Worm (Caenorhabditis elegans) whole organism, L4 larva: Measurements from ENCODE around the gene algn-6.

Experiments
- F10B5.3 ChIP-seq: sonication (generic microtip); optimal IDR thresholded peaks from 2 replicates; lab custom pipeline; 2016; ENCODE audit warnings: mild to moderate bottlenecking, missing genetic modification characterization, missing compliant biosample characterization
- F37D6.2 ChIP-seq: sonication (generic microtip); optimal IDR thresholded peaks from 2 replicates; lab custom pipeline; 2016; ENCODE audit warnings: mild to moderate bottlenecking, missing genetic modification characterization, missing compliant biosample characterization
- T20F7.1 ChIP-seq: fragments of 200-800 bp; sonication (Bioruptor generic); optimal IDR thresholded peaks from 2 replicates; lab custom pipeline; 2018; ENCODE audit warnings: mild to moderate bottlenecking, missing genetic modification characterization, missing compliant biosample characterization
- T26A8.4 ChIP-seq: fragments of 200-800 bp; sonication (Bioruptor generic); IDR thresholded peaks from 2 replicates; pipeline ENCODE4 v1.3.6; 2022; ENCODE audit warnings: missing genetic modification characterization, missing compliant biosample characterization
- ZK337.2 ChIP-seq: fragments of 200-800 bp; sonication (Bioruptor generic); IDR thresholded peaks from 2 replicates; pipeline ENCODE4 v1.3.6; 2022; ENCODE audit warnings: missing genetic modification reagents, missing genetic modification characterization, missing compliant biosample characterization
- aha-1 ChIP-seq: fragments of 150-350 bp; peaks from one replicate; lab custom pipeline; 2014; ENCODE audit warnings: missing biosample characterization, missing genetic modification characterization
- arid-1 ChIP-seq: fragments of 200-800 bp; sonication (Bioruptor generic); conservative IDR thresholded peaks from 2 replicates; pipeline ENCODE4 v1.3.6; 2022; ENCODE audit warnings: missing genetic modification reagents, missing genetic modification characterization, missing compliant biosample characterization
- ceh-20 ChIP-seq: fragments of 200-800 bp; sonication (Bioruptor generic); IDR thresholded peaks from 2 replicates; pipeline ENCODE4 v1.3.6; 2022; ENCODE audit warnings: missing genetic modification reagents, missing genetic modification characterization, missing compliant biosample characterization
- ceh-32 ChIP-seq: sonication (generic microtip); optimal IDR thresholded peaks from 2 replicates; lab custom pipeline; 2016; ENCODE audit warnings: mild to moderate bottlenecking, missing genetic modification characterization, missing compliant biosample characterization; ENCODE audit not compliant: poor library complexity
- ceh-62 ChIP-seq: sonication (generic microtip); optimal IDR thresholded peaks from 2 replicates; lab custom pipeline; 2017; ENCODE audit warnings: missing biosample characterization, missing genetic modification characterization
- ceh-82 ChIP-seq: sonication (generic microtip); optimal IDR thresholded peaks from 2 replicates; lab custom pipeline; 2017; ENCODE audit warnings: missing biosample characterization, missing genetic modification characterization
- cey-2 ChIP-seq: sonication (generic microtip); optimal IDR thresholded peaks from 3 replicates; lab custom pipeline; 2017; ENCODE audit warnings: missing genetic modification characterization, mild to moderate bottlenecking, missing compliant biosample characterization, antibody characterized with exemption, borderline replicate concordance; ENCODE audit not compliant: insufficient read depth
- daf-16 ChIP-seq, 3 experiments: sonication (generic microtip); optimal IDR thresholded peaks; 2 replicates each; lab custom pipeline; 2016 to 2017; ENCODE audit warnings: missing genetic modification characterization in 3 of 3, missing genetic modification reagents in 3 of 3, mild to moderate bottlenecking in 2 of 3, missing compliant biosample characterization in 2 of 3, missing biosample characterization in 1 of 3, moderate library complexity in 1 of 3
- dmd-6 ChIP-seq: fragments of 200-800 bp; sonication (Bioruptor generic); IDR thresholded peaks from 2 replicates; pipeline ENCODE4 v1.3.6; 2022; ENCODE audit warnings: missing genetic modification reagents, missing genetic modification characterization, missing compliant biosample characterization
- dmd-9 ChIP-seq: fragments of 200-800 bp; sonication (Bioruptor generic); IDR thresholded peaks from 2 replicates; pipeline ENCODE4 v1.3.6; 2022; ENCODE audit warnings: missing genetic modification reagents, missing genetic modification characterization, missing compliant biosample characterization
- duxl-1 ChIP-seq: sonication (generic microtip); optimal IDR thresholded peaks from 2 replicates; lab custom pipeline; 2016; ENCODE audit warnings: mild to moderate bottlenecking, missing genetic modification characterization, moderate library complexity, missing compliant biosample characterization; ENCODE audit not compliant: poor library complexity
- dve-1 ChIP-seq: sonication (generic microtip); optimal IDR thresholded peaks from 2 replicates; lab custom pipeline; 2017; ENCODE audit warnings: antibody characterized with exemption, mild to moderate bottlenecking, missing genetic modification characterization, missing compliant biosample characterization; ENCODE audit not compliant: insufficient read depth
- egl-27 ChIP-seq: sonication (generic microtip); optimal IDR thresholded peaks from 3 replicates; lab custom pipeline; 2017; ENCODE audit warnings: missing biosample characterization, missing genetic modification reagents, missing genetic modification characterization
- egl-43 ChIP-seq: fragments of 200-800 bp; sonication (Bioruptor generic); IDR thresholded peaks from 2 replicates; pipeline ENCODE4 v1.3.6; 2022; ENCODE audit warnings: missing genetic modification reagents, missing genetic modification characterization, missing compliant biosample characterization
- fos-1 ChIP-seq: fragments of 150-350 bp; optimal IDR thresholded peaks from 2 replicates; lab custom pipeline; 2014; ENCODE audit warnings: missing biosample characterization, missing genetic modification characterization
- hlh-11 ChIP-seq: fragments of 200-800 bp; sonication (Bioruptor generic); optimal IDR thresholded peaks from 2 replicates; lab custom pipeline; 2018; ENCODE audit warnings: mild to moderate bottlenecking, missing genetic modification characterization, missing compliant biosample characterization
- hlh-30 ChIP-seq: sonication (generic microtip); optimal IDR thresholded peaks from 2 replicates; lab custom pipeline; 2017; ENCODE audit warnings: antibody characterized with exemption, mild to moderate bottlenecking, missing genetic modification characterization, missing compliant biosample characterization; ENCODE audit not compliant: insufficient read depth
- lin-1 ChIP-seq: fragments of 200-800 bp; sonication (Bioruptor generic); IDR thresholded peaks from 2 replicates; pipeline ENCODE4 v1.3.6; 2022; ENCODE audit warnings: missing genetic modification reagents, missing genetic modification characterization, missing compliant biosample characterization
- lin-13 ChIP-seq: fragments of 150-350 bp; optimal IDR thresholded peaks from 2 replicates; lab custom pipeline; 2014; ENCODE audit warnings: missing biosample characterization, missing genetic modification reagents, missing genetic modification characterization
- lin-38 ChIP-seq: fragments of 200-800 bp; sonication (Bioruptor generic); IDR thresholded peaks from 2 replicates; pipeline ENCODE4 v1.3.6; 2022; ENCODE audit warnings: missing genetic modification reagents, missing genetic modification characterization, missing compliant biosample characterization
- lir-3 ChIP-seq: sonication (generic microtip); optimal IDR thresholded peaks from 2 replicates; lab custom pipeline; 2016; ENCODE audit warnings: mild to moderate bottlenecking, missing genetic modification characterization, missing compliant biosample characterization
- lsy-2 ChIP-seq, 2 experiments: fragments of 150-350 bp in 1 of 2; sonication (generic microtip) in 1 of 2; optimal IDR thresholded peaks; 2 replicates each; lab custom pipeline; 2014 to 2017; ENCODE audit warnings: missing biosample characterization in 2 of 2, missing genetic modification characterization in 2 of 2
- madf-5 ChIP-seq, 2 experiments: fragments of 200-800 bp; sonication (Bioruptor generic); IDR thresholded peaks; 2 replicates each; pipeline ENCODE4 v1.3.6; 2022; ENCODE audit warnings: missing compliant biosample characterization in 2 of 2, missing genetic modification characterization in 2 of 2
- mdt-29 ChIP-seq: fragments of 200-800 bp; sonication (Bioruptor generic); IDR thresholded peaks from 2 replicates; pipeline ENCODE4 v1.3.6; 2022; ENCODE audit warnings: missing genetic modification reagents, missing genetic modification characterization, missing compliant biosample characterization
- mep-1 ChIP-seq: fragments of 150-350 bp; sonication (generic microtip); optimal IDR thresholded peaks from 3 replicates; lab custom pipeline; 2014; ENCODE audit warnings: missing biosample characterization, missing genetic modification characterization
- mxl-2 ChIP-seq: fragments of 200-800 bp; sonication (Bioruptor generic); conservative IDR thresholded peaks from 2 replicates; pipeline ENCODE4 v1.3.6; 2022; ENCODE audit warnings: missing genetic modification reagents, missing genetic modification characterization, missing compliant biosample characterization
- nhr-102 ChIP-seq: sonication (generic microtip); optimal IDR thresholded peaks from 2 replicates; lab custom pipeline; 2016; ENCODE audit warnings: mild to moderate bottlenecking, missing genetic modification characterization, moderate library complexity, missing compliant biosample characterization
- nhr-28 ChIP-seq: fragments of 150-350 bp; optimal IDR thresholded peaks from 2 replicates; lab custom pipeline; 2014; ENCODE audit warnings: missing biosample characterization, missing genetic modification characterization
- nhr-6 ChIP-seq: fragments of 150-350 bp; optimal IDR thresholded peaks from 2 replicates; lab custom pipeline; 2014; ENCODE audit warnings: missing biosample characterization, missing genetic modification characterization
- nhr-77 ChIP-seq: fragments of 150-350 bp; optimal IDR thresholded peaks from 2 replicates; lab custom pipeline; 2014; ENCODE audit warnings: missing biosample characterization, missing genetic modification characterization
- pha-4 ChIP-seq, 2 experiments: fragments of 150-350 bp in 1 of 2; fragments of 200-800 bp in 1 of 2; sonication (Bioruptor generic) in 1 of 2; IDR thresholded peaks in 1 of 2; optimal IDR thresholded peaks in 1 of 2; 2 replicates each; pipeline versions ENCODE4 v1.3.6 to Lab custom; 2014 to 2022; ENCODE audit warnings: missing genetic modification characterization in 2 of 2, missing genetic modification reagents in 2 of 2, missing biosample characterization in 1 of 2, missing compliant biosample characterization in 1 of 2
- php-3 ChIP-seq: fragments of 200-800 bp; sonication (Bioruptor generic); IDR thresholded peaks from 2 replicates; pipeline ENCODE4 v1.3.6; 2022; ENCODE audit warnings: missing genetic modification reagents, missing genetic modification characterization, missing compliant biosample characterization
- pqm-1 ChIP-seq: sonication (generic microtip); optimal IDR thresholded peaks from 2 replicates; lab custom pipeline; 2017; ENCODE audit warnings: missing biosample characterization, missing genetic modification characterization
- rbr-2 ChIP-seq: sonication (generic microtip); optimal IDR thresholded peaks from 2 replicates; lab custom pipeline; 2016; ENCODE audit warnings: missing genotype, missing genetic modification characterization, missing compliant biosample characterization
- saeg-2 ChIP-seq: fragments of 200-800 bp; sonication (Bioruptor generic); IDR thresholded peaks from 2 replicates; pipeline ENCODE4 v1.3.6; 2022; ENCODE audit warnings: missing genetic modification reagents, missing genetic modification characterization, missing compliant biosample characterization
- skn-1 ChIP-seq: fragments of 150-350 bp; optimal IDR thresholded peaks from 2 replicates; lab custom pipeline; 2014; ENCODE audit warnings: missing biosample characterization, missing genetic modification characterization
- tra-1 ChIP-seq: fragments of 200-800 bp; sonication (Bioruptor generic); IDR thresholded peaks from 2 replicates; pipeline ENCODE4 v1.3.6; 2022; ENCODE audit warnings: missing genetic modification reagents, missing genetic modification characterization, missing compliant biosample characterization
- zag-1 ChIP-seq: fragments of 150-350 bp; optimal IDR thresholded peaks from 2 replicates; lab custom pipeline; 2014; ENCODE audit warnings: missing biosample characterization, missing genetic modification characterization
- zfp-2 ChIP-seq: sonication (generic microtip); optimal IDR thresholded peaks from 2 replicates; lab custom pipeline; 2016; ENCODE audit warnings: mild to moderate bottlenecking, missing genetic modification characterization, missing compliant biosample characterization
- zip-2 ChIP-seq: fragments of 150-350 bp; optimal IDR thresholded peaks from 2 replicates; lab custom pipeline; 2014; ENCODE audit warnings: missing biosample characterization, missing genetic modification characterization
- ztf-11 ChIP-seq: fragments of 150-350 bp; optimal IDR thresholded peaks from 2 replicates; lab custom pipeline; 2014; ENCODE audit warnings: missing biosample characterization, missing genetic modification characterization
- ztf-7 ChIP-seq: fragments of 150-350 bp; optimal IDR thresholded peaks from 2 replicates; lab custom pipeline; 2014; ENCODE audit warnings: missing biosample characterization, missing genetic modification characterization

Gene algn-6

ce11 chrII:8075324-8075810 lies 35.8 kb downstream of the algn-6 start, which contains the start of gene K02C4.2 (continued):
- TF ChIP-seq mep-1 (tag; lab: Kevin White, UChicago) (peak; percentile 83), ceh-62 (tag; lab: Kevin White, UChicago) (no peak), lin-38 (GFP tag; lab: Robert Waterston, UW) (peak; percentile 83), madf-5 (GFP tag; IDR thresholded peaks at IDR 0.05; lab: Robert Waterston, UW) (peak in 1 of 2 experiments; percentile 81; a peak in 1 of 4 replicates), hlh-30 (peak; percentile 88)

DNA sequence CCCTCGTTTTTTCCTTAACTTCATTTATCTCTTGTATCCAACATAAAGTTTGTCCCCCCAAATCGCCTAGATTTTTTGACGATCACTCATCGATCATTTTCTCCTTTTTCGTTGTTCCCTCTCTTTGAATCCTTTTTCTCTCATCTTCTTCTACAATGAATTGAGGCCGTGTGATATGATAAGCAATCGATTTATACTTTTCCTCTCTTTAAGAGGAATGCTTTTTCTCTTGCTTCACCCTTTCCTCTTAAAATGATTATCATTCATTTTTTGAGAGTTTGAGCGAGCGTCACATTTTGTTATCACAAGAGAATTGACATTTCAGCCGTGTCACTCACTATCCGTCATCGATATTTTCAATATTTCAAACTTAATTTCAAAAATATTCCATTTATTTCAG lies 38.4 kb downstream of the algn-6 start, which contains the start of gene K02C4.5:
TSS of gene K02C4.5 (plus strand) at position 395 of the 400 bp plus-strand sequence.
- peak; percentile 79 for TF ChIP-seq hlh-11 (tag; lab: Kevin White, UChicago)
- TF ChIP-seq F37D6.2: no peak
- TF ChIP-seq F10B5.3: no peak
- peak; percentile 61 for TF ChIP-seq hlh-30
- peak; percentile 60 for TF ChIP-seq dve-1 (tag; lab: Kevin White, UChicago)
- TF ChIP-seq mep-1 (tag; lab: Kevin White, UChicago): peak; percentile 25
- TF ChIP-seq ZK337.2 (GFP tag; lab: Robert Waterston, UW): no peak
- peak; percentile 35 for TF ChIP-seq aha-1
- no peak for TF ChIP-seq daf-16 (GFP tag; optimal IDR thresholded peaks at IDR 0.05; lab: Kevin White, UChicago)
- TF ChIP-seq daf-16 (tag; optimal IDR thresholded peaks at IDR 0.05; lab: Kevin White, UChicago): peak; percentile 80
- TF ChIP-seq mdt-29: no peak
- TF ChIP-seq pqm-1 (tag; lab: Kevin White, UChicago): peak; percentile 98
- TF ChIP-seq ztf-7: peak; percentile 7
- no peak for TF ChIP-seq egl-27 (tag; lab: Kevin White, UChicago)
- TF ChIP-seq php-3 (GFP tag; lab: Robert Waterston, UW): 0 out of 2 replicates have a peak, but pooled peaks have one; percentile 49
- TF ChIP-seq nhr-102 (tag; lab: Kevin White, UChicago): no peak
- no peak for TF ChIP-seq pha-4 (GFP tag; IDR thresholded peaks at IDR 0.05; lab: Robert Waterston, UW)
- TF ChIP-seq pha-4 (tag; optimal IDR thresholded peaks at IDR 0.05; lab: Kevin White, UChicago): no peak
- peak; percentile 70 for TF ChIP-seq tra-1
- no peak for TF ChIP-seq saeg-2 (GFP tag; lab: Robert Waterston, UW)
- no peak for TF ChIP-seq duxl-1
- TF ChIP-seq cey-2 (tag; lab: Kevin White, UChicago): no peak
- peak; percentile 65 for TF ChIP-seq nhr-28 (tag; lab: Kevin White, UChicago)
- no peak for TF ChIP-seq mxl-2
- peak; percentile 59 for TF ChIP-seq dmd-6 (GFP tag; lab: Robert Waterston, UW)
- no peak for TF ChIP-seq T26A8.4 (GFP tag; lab: Robert Waterston, UW)
- peak; percentile 61 for TF ChIP-seq nhr-6 (tag; lab: Kevin White, UChicago)
- no peak for TF ChIP-seq lir-3 (tag; lab: Kevin White, UChicago)
- no peak for TF ChIP-seq nhr-77 (tag; lab: Kevin White, UChicago)
- TF ChIP-seq lin-1 (GFP tag; lab: Robert Waterston, UW): 0 out of 2 replicates have a peak, but pooled peaks have one; percentile 34
- peak in 1 of 2 experiments; percentile 26 for TF ChIP-seq lsy-2 (tag; optimal IDR thresholded peaks at IDR 0.05; lab: Kevin White, UChicago)
- TF ChIP-seq zag-1 (tag; lab: Kevin White, UChicago): no peak
- no peak for TF ChIP-seq zip-2 (tag; lab: Kevin White, UChicago)
- TF ChIP-seq arid-1: no peak
- TF ChIP-seq ceh-32 (tag; lab: Kevin White, UChicago): no peak

DNA sequence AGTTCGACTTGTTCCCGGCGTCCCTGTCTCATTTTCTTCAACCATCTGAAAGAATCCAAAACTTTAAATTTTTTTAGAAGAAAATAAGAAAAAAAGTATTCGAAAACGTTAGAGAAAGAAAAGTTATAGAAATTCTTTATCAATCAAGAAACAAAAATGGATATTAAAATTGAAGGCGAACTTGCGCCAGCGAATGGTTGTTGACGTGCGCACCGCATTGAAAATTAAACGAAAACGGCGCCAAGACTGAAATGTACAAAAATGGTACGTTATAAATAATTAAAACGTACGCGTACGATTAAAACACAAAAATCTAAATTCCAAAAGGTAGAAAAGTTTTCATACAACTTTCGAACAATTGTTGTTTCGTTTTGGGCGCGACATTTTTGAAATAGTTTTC lies 47.2 kb downstream of the algn-6 start, which contains the start of gene K02C4.3:
TSS of gene K02C4.3 (minus strand) at position 51 of the 400 bp plus-strand sequence.
- no peak for TF ChIP-seq ztf-11 (tag; lab: Kevin White, UChicago)
- TF ChIP-seq hlh-11 (tag; lab: Kevin White, UChicago): peak; percentile 46
- no peak for TF ChIP-seq lin-13 (GFP tag; lab: Kevin White, UChicago)
- TF ChIP-seq ZK337.2 (GFP tag; lab: Robert Waterston, UW): no peak
- no peak for TF ChIP-seq egl-27 (tag; lab: Kevin White, UChicago)
- no peak for TF ChIP-seq fos-1 (tag; lab: Kevin White, UChicago)
- no peak for TF ChIP-seq mdt-29
- no peak for TF ChIP-seq cey-2 (tag; lab: Kevin White, UChicago)
- peak; percentile 77 for TF ChIP-seq T20F7.1 (GFP tag; lab: Kevin White, UChicago)
- TF ChIP-seq skn-1 (tag; lab: Kevin White, UChicago): no peak
- TF ChIP-seq dmd-9 (GFP tag; lab: Robert Waterston, UW): no peak
- TF ChIP-seq ceh-20: no peak
- no peak for TF ChIP-seq zfp-2
- TF ChIP-seq pqm-1 (tag; lab: Kevin White, UChicago): no peak
- TF ChIP-seq rbr-2 (tag; lab: Kevin White, UChicago): peak; percentile 40
- no peak for TF ChIP-seq egl-43 (GFP tag; lab: Robert Waterston, UW)
- TF ChIP-seq ceh-82 (tag; lab: Kevin White, UChicago): no peak
- TF ChIP-seq T26A8.4 (GFP tag; lab: Robert Waterston, UW): no peak
- TF ChIP-seq lir-3 (tag; lab: Kevin White, UChicago): no peak
